Fruit fly (Drosophila melanogaster) whole organism, embryonic: ENCODE measurements around the gene CG2794.

Experiments used
- CG10959 ChIP-seq: fragments of 200-800 bp; sonication (Bioruptor generic); IDR thresholded peaks from 2 replicates; pipeline ENCODE4 v1.3.6; 2022; ENCODE audit warnings: missing biosample characterization, missing genetic modification characterization
- CG15601 ChIP-seq: fragments of 200-800 bp; sonication (Bioruptor generic); optimal IDR thresholded peaks from 3 replicates; lab custom pipeline; 2019; ENCODE audit warnings: missing biosample characterization, mild to moderate bottlenecking, missing genetic modification characterization, moderate library complexity
- CG16815 ChIP-seq: fragments of 200-800 bp; sonication (Bioruptor generic); optimal IDR thresholded peaks from 3 replicates; lab custom pipeline; 2017; ENCODE audit warnings: missing biosample characterization, mild to moderate bottlenecking, missing genetic modification characterization
- CG17385 ChIP-seq: fragments of 200-800 bp; sonication (Bioruptor generic); optimal IDR thresholded peaks from 3 replicates; lab custom pipeline; 2018; ENCODE audit warnings: missing biosample characterization, mild to moderate bottlenecking, missing genetic modification characterization
- ERR ChIP-seq: fragments of 200-800 bp; sonication (Bioruptor generic); optimal IDR thresholded peaks from 2 replicates; lab custom pipeline; 2016; ENCODE audit warnings: missing biosample characterization, missing genetic modification characterization
- HLH4C ChIP-seq: fragments of 200-800 bp; sonication (Bioruptor generic); IDR thresholded peaks from 3 replicates; pipeline ENCODE4 v1.3.6; 2022; ENCODE audit warnings: missing biosample characterization, missing genetic modification characterization; ENCODE audit not compliant: partially characterized antibody
- Hmr ChIP-seq: fragments of 200-800 bp; sonication (Bioruptor generic); optimal IDR thresholded peaks from 3 replicates; lab custom pipeline; 2017; ENCODE audit warnings: mild to moderate bottlenecking, missing biosample characterization, missing genetic modification reagents, missing genetic modification characterization
- lbe ChIP-seq: fragments of 200-800 bp; sonication (Bioruptor generic); optimal IDR thresholded peaks from 2 replicates; lab custom pipeline; 2016; ENCODE audit warnings: missing biosample characterization, mild to moderate bottlenecking, missing genetic modification characterization
- org-1 ChIP-seq: fragments of 200-800 bp; sonication (Bioruptor generic); optimal IDR thresholded peaks from 2 replicates; lab custom pipeline; 2017; ENCODE audit warnings: missing biosample characterization, missing genetic modification characterization
- otp ChIP-seq: fragments of 200-800 bp; sonication (Bioruptor generic); IDR thresholded peaks from 3 replicates; pipeline ENCODE4, ENCODE4 v1.3.6; 2022; ENCODE audit warnings: missing biosample characterization, missing genetic modification characterization
- tin ChIP-seq: fragments of 200-800 bp; sonication (Bioruptor generic); optimal IDR thresholded peaks from 3 replicates; lab custom pipeline; 2016; ENCODE audit warnings: missing biosample characterization, missing genetic modification characterization

DNA sequence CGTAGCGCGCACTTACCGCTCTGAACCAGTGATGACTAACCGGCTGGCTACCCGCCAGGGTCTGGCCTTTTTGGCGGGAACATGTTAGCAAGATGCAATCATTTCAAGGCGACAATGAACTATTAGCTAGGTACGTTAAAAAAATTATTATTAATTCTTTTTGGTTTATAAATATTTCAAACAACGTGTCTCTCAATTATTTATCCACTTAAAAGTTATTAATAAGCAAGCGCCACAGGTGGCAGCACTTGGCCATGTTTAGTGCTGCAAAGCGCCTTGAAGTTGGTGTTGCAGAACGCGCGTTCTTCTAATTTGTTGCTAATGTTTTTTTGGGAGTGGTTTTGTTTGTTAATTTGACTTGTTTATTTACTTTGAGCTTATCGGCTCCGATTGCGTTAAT lies 10.3 kb downstream of the CG2794 start, which contains the start of the genes Ipk2 and cold:
- TF ChIP-seq CG15601 (tag; lab: Kevin White, UChicago) (no peak), lbe (GFP tag; lab: Kevin White, UChicago) (peak; percentile 80), org-1 (peak; percentile 48), otp (GFP tag; lab: Robert Waterston, UW) (0 out of 3 replicates have a peak, but pooled peaks have one; percentile 64), HLH4C (GFP tag; lab: Robert Waterston, UW) (no peak; the same call in 2 of the 3 replicates), CG10959 (GFP tag; lab: Robert Waterston, UW) (peak; percentile 28; the same call in 1 of the 2 replicates), ERR (GFP tag; lab: Kevin White, UChicago) (peak; percentile 42), Hmr (GFP tag; lab: Kevin White, UChicago) (peak; percentile 86), CG16815 (GFP tag; lab: Kevin White, UChicago) (peak; percentile 80), CG17385 (GFP tag; lab: Kevin White, UChicago) (peak; percentile 76), tin (GFP tag; lab: Kevin White, UChicago) (peak; percentile 85)
